Fruit fly (Drosophila melanogaster) whole organism, embryonic: Measurements from ENCODE around the gene CG33796.

Source experiments
- Adf1 ChIP-seq: fragments of 200-800 bp; sonication (Bioruptor generic); IDR thresholded peaks from 2 replicates; pipeline ENCODE4 v1.3.6; 2022; ENCODE audit warnings: missing biosample characterization, missing genetic modification characterization
- B-H1 ChIP-seq: fragments of 200-800 bp; sonication (Bioruptor generic); IDR thresholded peaks from 3 replicates; pipeline ENCODE4 v1.3.6; 2022; ENCODE audit warnings: missing biosample characterization, missing genetic modification characterization
- Bdp1 ChIP-seq: fragments of 200-800 bp; sonication (Bioruptor generic); optimal IDR thresholded peaks from 3 replicates; lab custom pipeline; 2016; ENCODE audit warnings: missing biosample characterization, missing genetic modification characterization
- CG10267 ChIP-seq: fragments of 200-800 bp; sonication (Bioruptor generic); optimal IDR thresholded peaks from 2 replicates; lab custom pipeline; 2018; ENCODE audit warnings: missing biosample characterization, mild to moderate bottlenecking, missing genetic modification characterization, moderate library complexity
- CG11695 ChIP-seq: fragments of 200-800 bp; sonication (Bioruptor generic); IDR thresholded peaks from 3 replicates; pipeline ENCODE4 v1.3.6; 2022; ENCODE audit warnings: missing biosample characterization, missing genetic modification characterization
- CG13123 ChIP-seq: fragments of 200-800 bp; sonication (Bioruptor generic); optimal IDR thresholded peaks from 2 replicates; lab custom pipeline; 2016; ENCODE audit warnings: missing biosample characterization, missing genetic modification characterization
- CG13287 ChIP-seq: fragments of 200-800 bp; sonication (Bioruptor generic); IDR thresholded peaks from 2 replicates; pipeline ENCODE4 v1.3.6; 2022; ENCODE audit warnings: missing biosample characterization, missing genetic modification characterization; ENCODE audit not compliant: partially characterized antibody
- CG15601 ChIP-seq: fragments of 200-800 bp; sonication (Bioruptor generic); optimal IDR thresholded peaks from 3 replicates; lab custom pipeline; 2019; ENCODE audit warnings: missing biosample characterization, mild to moderate bottlenecking, missing genetic modification characterization, moderate library complexity
- CG16863 ChIP-seq: fragments of 200-800 bp; sonication (Bioruptor generic); optimal IDR thresholded peaks from 3 replicates; lab custom pipeline; 2016; ENCODE audit warnings: missing biosample characterization, missing genetic modification characterization
- CG1832 ChIP-seq: fragments of 200-800 bp; sonication (Bioruptor generic); optimal IDR thresholded peaks from 2 replicates; lab custom pipeline; 2017; ENCODE audit warnings: missing biosample characterization, mild to moderate bottlenecking, missing genetic modification characterization, inconsistent platforms
- CG18764 ChIP-seq: fragments of 200-800 bp; sonication (Bioruptor generic); optimal IDR thresholded peaks from 3 replicates; lab custom pipeline; 2016; ENCODE audit warnings: missing biosample characterization, missing genetic modification characterization
- CG3163 ChIP-seq: fragments of 200-800 bp; sonication (Bioruptor generic); optimal IDR thresholded peaks from 3 replicates; lab custom pipeline; 2016; ENCODE audit warnings: missing biosample characterization, missing genetic modification characterization
- CG4360 ChIP-seq: fragments of 200-800 bp; sonication (Bioruptor generic); IDR thresholded peaks from 2 replicates; pipeline ENCODE4 v1.3.6; 2022; ENCODE audit warnings: missing biosample characterization, missing genetic modification characterization
- CG4820 ChIP-seq: fragments of 200-800 bp; sonication (Bioruptor generic); optimal IDR thresholded peaks from 3 replicates; lab custom pipeline; 2016; ENCODE audit warnings: missing biosample characterization, missing genetic modification characterization
- CG5245 ChIP-seq: fragments of 200-800 bp; sonication (Bioruptor generic); optimal IDR thresholded peaks from 3 replicates; lab custom pipeline; 2016; ENCODE audit warnings: missing biosample characterization, missing genetic modification characterization
- CG7357 ChIP-seq: fragments of 200-800 bp; sonication (Bioruptor generic); IDR thresholded peaks from 3 replicates; pipeline ENCODE4 v1.3.6; 2022; ENCODE audit warnings: missing biosample characterization, missing genetic modification characterization
- CG8359 ChIP-seq: fragments of 200-800 bp; sonication (Bioruptor generic); optimal IDR thresholded peaks from 2 replicates; lab custom pipeline; 2017; ENCODE audit warnings: missing biosample characterization, mild to moderate bottlenecking, missing genetic modification characterization, borderline replicate concordance
- CG9215 ChIP-seq: fragments of 200-800 bp; sonication (Bioruptor generic); IDR thresholded peaks from 2 replicates; pipeline ENCODE4 v1.3.6; 2022; ENCODE audit warnings: missing biosample characterization, missing genetic modification characterization
- CG9932 ChIP-seq: fragments of 200-800 bp; sonication (Bioruptor generic); IDR thresholded peaks from 2 replicates; pipeline ENCODE4 v1.3.6; 2022; ENCODE audit warnings: missing biosample characterization, missing genetic modification characterization
- CrebB ChIP-seq: fragments of 200-800 bp; sonication (Bioruptor generic); optimal IDR thresholded peaks from 3 replicates; lab custom pipeline; 2018; ENCODE audit warnings: missing biosample characterization, mild to moderate bottlenecking, missing genetic modification characterization
- Dip2 ChIP-seq: fragments of 200-800 bp; sonication (Bioruptor generic); IDR thresholded peaks from 2 replicates; pipeline ENCODE4 v1.3.6; 2022; ENCODE audit warnings: missing biosample characterization, missing genetic modification characterization
- Dp ChIP-seq: fragments of 200-800 bp; sonication (Bioruptor generic); optimal IDR thresholded peaks from 2 replicates; lab custom pipeline; 2018; ENCODE audit warnings: missing biosample characterization, mild to moderate bottlenecking, missing genetic modification characterization, moderate library complexity
- HmgD ChIP-seq: fragments of 200-800 bp; sonication (Bioruptor generic); optimal IDR thresholded peaks from 3 replicates; lab custom pipeline; 2016; ENCODE audit warnings: missing biosample characterization, missing genetic modification characterization
- MBD-R2 ChIP-seq: fragments of 200-800 bp; sonication (Bioruptor generic); IDR thresholded peaks from 2 replicates; pipeline ENCODE4 v1.3.6; 2022; ENCODE audit warnings: missing biosample characterization, missing genetic modification characterization
- NFAT ChIP-seq: fragments of 200-800 bp; sonication (Bioruptor generic); IDR thresholded peaks from 2 replicates; pipeline ENCODE4 v1.3.6; 2022; ENCODE audit warnings: missing biosample characterization, missing genetic modification characterization
- Scr ChIP-seq: fragments of 200-800 bp; sonication (Bioruptor generic); IDR thresholded peaks from 2 replicates; pipeline ENCODE4 v1.3.6; 2022; ENCODE audit warnings: missing biosample characterization, missing genetic modification characterization; ENCODE audit not compliant: partially characterized antibody
- Tbp ChIP-seq: fragments of >200 bp; optimal IDR thresholded peaks from 2 replicates; lab custom pipeline; 2018; ENCODE audit warnings: missing biosample characterization, missing genetic modification characterization
- Xbp1 ChIP-seq: fragments of 200-800 bp; sonication (Bioruptor generic); optimal IDR thresholded peaks from 3 replicates; lab custom pipeline; 2016; ENCODE audit warnings: missing biosample characterization, mild to moderate bottlenecking, missing genetic modification characterization
- Xrp1 ChIP-seq: fragments of 200-800 bp; sonication (Bioruptor generic); IDR thresholded peaks from 2 replicates; pipeline ENCODE4 v1.3.6; 2022; ENCODE audit warnings: missing biosample characterization, missing genetic modification characterization
- btn ChIP-seq: fragments of 200-800 bp; sonication (Bioruptor generic); optimal IDR thresholded peaks from 2 replicates; lab custom pipeline; 2016; ENCODE audit warnings: missing biosample characterization, missing genetic modification characterization
- da ChIP-seq: fragments of 200-800 bp; sonication (Bioruptor generic); optimal IDR thresholded peaks from 2 replicates; lab custom pipeline; 2016; ENCODE audit warnings: missing biosample characterization, missing genetic modification characterization
- ems ChIP-seq: fragments of 200-800 bp; sonication (Bioruptor generic); optimal IDR thresholded peaks from 3 replicates; lab custom pipeline; 2016; ENCODE audit warnings: missing biosample characterization, missing genetic modification characterization
- fd102C ChIP-seq: fragments of 200-800 bp; sonication (Bioruptor generic); optimal IDR thresholded peaks from 2 replicates; lab custom pipeline; 2018; ENCODE audit warnings: missing biosample characterization, mild to moderate bottlenecking, missing genetic modification characterization, moderate library complexity
- fd96Cb ChIP-seq: fragments of 200-800 bp; sonication (Bioruptor generic); optimal IDR thresholded peaks from 2 replicates; lab custom pipeline; 2018; ENCODE audit warnings: missing biosample characterization, mild to moderate bottlenecking, missing genetic modification characterization, moderate library complexity
- ftz-f1 ChIP-seq: fragments of 200-800 bp; sonication (Bioruptor generic); optimal IDR thresholded peaks from 2 replicates; lab custom pipeline; 2016; ENCODE audit warnings: missing biosample characterization, missing genetic modification characterization
- gcm2 ChIP-seq: fragments of 200-800 bp; sonication (Bioruptor generic); optimal IDR thresholded peaks from 2 replicates; lab custom pipeline; 2016; ENCODE audit warnings: missing biosample characterization, missing genetic modification characterization
- kay ChIP-seq: fragments of 200-800 bp; sonication (Bioruptor generic); optimal IDR thresholded peaks from 2 replicates; lab custom pipeline; 2016; ENCODE audit warnings: missing biosample characterization, missing genetic modification characterization
- ken ChIP-seq: fragments of 200-800 bp; sonication (Bioruptor generic); IDR thresholded peaks from 3 replicates; pipeline ENCODE4 v1.3.6; 2022; ENCODE audit warnings: missing biosample characterization, missing genetic modification characterization
- lab ChIP-seq: fragments of 200-800 bp; sonication (Bioruptor generic); optimal IDR thresholded peaks from 3 replicates; lab custom pipeline; 2017; ENCODE audit warnings: missing biosample characterization, missing genetic modification characterization, mild to moderate bottlenecking, moderate library complexity, missing genetic modification reagents
- lbe ChIP-seq: fragments of 200-800 bp; sonication (Bioruptor generic); optimal IDR thresholded peaks from 2 replicates; lab custom pipeline; 2016; ENCODE audit warnings: missing biosample characterization, mild to moderate bottlenecking, missing genetic modification characterization
- lilli ChIP-seq: fragments of 200-800 bp; sonication (Bioruptor generic); optimal IDR thresholded peaks from 3 replicates; lab custom pipeline; 2016; ENCODE audit warnings: missing biosample characterization, missing genetic modification characterization
- otp ChIP-seq: fragments of 200-800 bp; sonication (Bioruptor generic); IDR thresholded peaks from 3 replicates; pipeline ENCODE4, ENCODE4 v1.3.6; 2022; ENCODE audit warnings: missing biosample characterization, missing genetic modification characterization
- pfk ChIP-seq: fragments of 200-800 bp; sonication (Bioruptor generic); optimal IDR thresholded peaks from 2 replicates; lab custom pipeline; 2018; ENCODE audit warnings: missing biosample characterization, mild to moderate bottlenecking, missing genetic modification characterization, moderate library complexity
- prd ChIP-seq, 3 experiments: fragments of >200 bp in 2 of 3; fragments of 200-800 bp in 1 of 3; sonication (Bioruptor generic) in 1 of 3; optimal IDR thresholded peaks in 2 of 3; IDR thresholded peaks in 1 of 3; 2 replicates in 2 of 3; 3 replicates in 1 of 3; pipeline versions ENCODE4 v1.3.6 to Lab custom; 2017 to 2022; ENCODE audit warnings: missing biosample characterization in 1 of 3, missing genetic modification characterization in 1 of 3
- rib ChIP-seq: fragments of 200-800 bp; sonication (Bioruptor generic); IDR thresholded peaks from 2 replicates; pipeline ENCODE4 v1.3.6; 2022; ENCODE audit warnings: missing biosample characterization, missing genetic modification characterization
- row ChIP-seq: fragments of 200-800 bp; sonication (Bioruptor generic); IDR thresholded peaks from 3 replicates; pipeline ENCODE4 v1.3.6; 2022; ENCODE audit warnings: missing biosample characterization, missing genetic modification characterization
- salm ChIP-seq: fragments of 200-800 bp; sonication (Bioruptor generic); optimal IDR thresholded peaks from 2 replicates; lab custom pipeline; 2018; ENCODE audit warnings: missing biosample characterization, mild to moderate bottlenecking, missing genetic modification characterization
- sim ChIP-seq: fragments of 200-800 bp; sonication (Bioruptor generic); IDR thresholded peaks from 2 replicates; pipeline ENCODE4 v1.3.6; 2022; ENCODE audit warnings: missing biosample characterization, missing genetic modification characterization
- sima ChIP-seq: fragments of 200-800 bp; sonication (Bioruptor generic); optimal IDR thresholded peaks from 2 replicates; lab custom pipeline; 2016; ENCODE audit warnings: missing biosample characterization, missing genetic modification characterization
- tna ChIP-seq: fragments of 200-800 bp; sonication (Bioruptor generic); IDR thresholded peaks from 2 replicates; pipeline ENCODE4 v1.3.6; 2022; ENCODE audit warnings: missing biosample characterization, missing genetic modification characterization; ENCODE audit not compliant: partially characterized antibody

CG33796 gene

DNA sequence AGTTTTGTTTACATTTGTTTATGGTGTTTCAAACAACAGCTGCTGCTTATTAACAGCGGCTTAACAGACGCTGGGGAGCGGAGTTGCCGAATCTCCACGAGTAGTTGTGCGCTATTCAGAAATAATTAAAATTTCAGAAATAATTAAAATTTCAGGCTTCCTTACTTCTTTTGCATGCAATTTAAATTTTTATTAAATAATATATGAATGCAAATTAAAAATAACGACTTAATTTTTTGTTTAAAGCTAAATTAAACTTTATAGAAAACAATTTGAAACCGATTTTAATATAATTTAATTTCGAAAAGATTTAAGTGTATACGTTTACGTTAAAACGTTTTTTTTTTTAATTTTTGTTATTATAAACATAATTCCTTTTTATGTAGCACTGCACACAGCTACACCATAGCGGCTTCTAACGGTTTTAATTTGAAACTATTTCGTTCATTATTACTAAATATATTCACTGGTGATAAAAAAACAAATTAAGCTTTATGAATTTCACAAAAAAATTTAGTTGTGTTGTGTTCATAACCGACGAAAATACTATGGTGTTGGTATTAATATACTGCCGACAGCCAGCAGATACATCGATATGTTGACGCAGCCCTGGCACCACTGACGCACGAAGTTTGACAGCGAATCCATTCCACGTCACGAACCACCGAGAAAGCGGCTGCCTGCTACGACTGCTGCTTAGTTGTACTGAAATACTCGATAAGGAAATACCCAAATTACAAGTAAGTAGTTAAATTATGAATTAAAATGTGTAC is 40.7 kb downstream of the CG33796 start, which contains the start of gene SsRbeta (continued):
- TF ChIP-seq row (GFP tag; lab: Robert Waterston, UW) (peak; percentile 74), Adf1 (GFP tag; lab: Robert Waterston, UW) (no peak), CG4360 (no peak), B-H1 (no peak; the same call in 2 of the 3 replicates), rib (GFP tag; lab: Robert Waterston, UW) (no peak), CG16863 (GFP tag; lab: Kevin White, UChicago) (no peak), otp (GFP tag; lab: Robert Waterston, UW) (no peak), Bdp1 (no peak), fd102C (no peak), Scr (GFP tag; lab: Robert Waterston, UW) (peak; percentile 72), gcm2 (no peak), Dip2 (GFP tag; lab: Robert Waterston, UW) (no peak), CG5245 (GFP tag; lab: Kevin White, UChicago) (no peak), da (no peak), prd (optimal IDR thresholded peaks at IDR 0.05; lab: Kevin White, UChicago) (no peak), prd (GFP tag; IDR thresholded peaks at IDR 0.05; lab: Robert Waterston, UW) (peak; percentile 49), btn (GFP tag; lab: Kevin White, UChicago) (no peak), CG8359 (GFP tag; lab: Kevin White, UChicago) (no peak), lab (no peak), fd96Cb (no peak), CG10267 (tag; lab: Kevin White, UChicago) (peak; percentile 34), sima (no peak), MBD-R2 (peak; percentile 53), Dp (GFP tag; lab: Kevin White, UChicago) (peak; percentile 25), salm (no peak), CG9932 (peak; percentile 76), CG1832 (GFP tag; lab: Kevin White, UChicago) (no peak), Xbp1 (GFP tag; lab: Kevin White, UChicago) (peak; percentile 48), CG13287 (GFP tag; lab: Robert Waterston, UW) (peak; percentile 79), CG9215 (no peak), HmgD (GFP tag; lab: Kevin White, UChicago) (no peak), NFAT (GFP tag; lab: Robert Waterston, UW) (peak; percentile 81), ems (GFP tag; lab: Kevin White, UChicago) (no peak), CG4820 (GFP tag; lab: Kevin White, UChicago) (no peak), Tbp (peak; percentile 33), tna (GFP tag; lab: Robert Waterston, UW) (peak; percentile 37; the same call in 1 of the 2 replicates), lbe (no peak), kay (GFP tag; lab: Kevin White, UChicago) (peak; percentile 28), ftz-f1 (GFP tag; lab: Kevin White, UChicago) (no peak), CG18764 (GFP tag; lab: Kevin White, UChicago) (no peak), ken (peak; percentile 63; the same call in 2 of the 3 replicates), CG13123 (GFP tag; lab: Kevin White, UChicago) (no peak), pfk (GFP tag; lab: Kevin White, UChicago) (no peak), CG7357 (GFP tag; lab: Robert Waterston, UW) (0 out of 3 replicates have a peak, but pooled peaks have one; percentile 6), sim (GFP tag; lab: Robert Waterston, UW) (no peak), CG3163 (GFP tag; lab: Kevin White, UChicago) (no peak), Xrp1 (GFP tag; lab: Robert Waterston, UW) (peak; percentile 56), CG15601 (peak; percentile 15), CG11695 (GFP tag; lab: Robert Waterston, UW) (peak; percentile 60; the same call in 2 of the 3 replicates), lilli (GFP tag; lab: Kevin White, UChicago) (no peak), CrebB (tag; lab: Kevin White, UChicago) (no peak)
